Worm (Caenorhabditis elegans) whole organism, L2 larva: Measurements from ENCODE around the gene F23D12.2.

Experiments
- aly-2 ChIP-seq: fragments of 150-350 bp; optimal IDR thresholded peaks from 2 replicates; lab custom pipeline; 2014; ENCODE audit warnings: missing biosample characterization, missing genetic modification characterization
- ceh-16 ChIP-seq: fragments of 150-350 bp; optimal IDR thresholded peaks from 2 replicates; lab custom pipeline; 2014; ENCODE audit warnings: missing biosample characterization, missing genetic modification characterization
- ceh-82 ChIP-seq: fragments of 150-350 bp; optimal IDR thresholded peaks from 2 replicates; lab custom pipeline; 2014; ENCODE audit warnings: missing biosample characterization, missing genetic modification characterization
- crh-2 ChIP-seq: sonication (generic microtip); optimal IDR thresholded peaks from 2 replicates; lab custom pipeline; 2017; ENCODE audit warnings: missing biosample characterization, missing genetic modification characterization
- dmd-4 ChIP-seq: sonication (generic microtip); optimal IDR thresholded peaks from 2 replicates; lab custom pipeline; 2017; ENCODE audit warnings: missing biosample characterization, missing genetic modification characterization
- elt-3 ChIP-seq: sonication (generic microtip); optimal IDR thresholded peaks from 2 replicates; lab custom pipeline; 2017; ENCODE audit warnings: missing biosample characterization, missing genetic modification characterization
- fos-1 ChIP-seq: fragments of 150-350 bp; optimal IDR thresholded peaks from 2 replicates; lab custom pipeline; 2014; ENCODE audit warnings: missing biosample characterization, missing genetic modification characterization
- gmeb-1 ChIP-seq: fragments of 150-350 bp; optimal IDR thresholded peaks from 2 replicates; lab custom pipeline; 2014; ENCODE audit warnings: missing biosample characterization, missing genetic modification characterization
- lin-39 ChIP-seq: fragments of 150-350 bp; optimal IDR thresholded peaks from 2 replicates; lab custom pipeline; 2014; ENCODE audit warnings: missing biosample characterization, missing genetic modification reagents, missing genetic modification characterization
- mbf-1 ChIP-seq: sonication (generic microtip); optimal IDR thresholded peaks from 2 replicates; lab custom pipeline; 2017; ENCODE audit warnings: missing biosample characterization, missing genetic modification characterization
- mdl-1 ChIP-seq, 2 experiments: fragments of 150-350 bp in 1 of 2; sonication (generic microtip) in 1 of 2; optimal IDR thresholded peaks; 2 replicates each; lab custom pipeline; 2017; ENCODE audit warnings: missing biosample characterization in 2 of 2, missing genetic modification characterization in 2 of 2
- nhr-12 ChIP-seq: fragments of 150-350 bp; optimal IDR thresholded peaks from 2 replicates; lab custom pipeline; 2014; ENCODE audit warnings: missing biosample characterization, missing genetic modification characterization
- peb-1 ChIP-seq: fragments of 150-350 bp; optimal IDR thresholded peaks from 2 replicates; lab custom pipeline; 2014; ENCODE audit warnings: missing biosample characterization, missing genetic modification characterization
- skn-1 ChIP-seq: sonication (generic microtip); optimal IDR thresholded peaks from 2 replicates; lab custom pipeline; 2017; ENCODE audit warnings: missing biosample characterization, missing genetic modification characterization
- sma-3 ChIP-seq: sonication (generic microtip); optimal IDR thresholded peaks from 2 replicates; lab custom pipeline; 2016; ENCODE audit warnings: missing genetic modification reagents, missing genetic modification characterization, missing compliant biosample characterization
- snpc-4 ChIP-seq: fragments of 150-350 bp; optimal IDR thresholded peaks from 2 replicates; lab custom pipeline; 2014; ENCODE audit warnings: missing biosample characterization, missing genetic modification characterization
- zag-1 ChIP-seq: fragments of 150-350 bp; optimal IDR thresholded peaks from 2 replicates; lab custom pipeline; 2014; ENCODE audit warnings: missing biosample characterization, missing genetic modification characterization
- ztf-11 ChIP-seq: sonication (generic microtip); optimal IDR thresholded peaks from 2 replicates; lab custom pipeline; 2017; ENCODE audit warnings: missing biosample characterization, missing genetic modification characterization

F23D12.2 gene

ce11 chrX:14395267-14395666, 26.1 kb downstream of the F23D12.2 start, which contains the start of gene Y60A9.1:
TSS of gene Y60A9.1 (minus strand) at chrX:14395367.
- TF ChIP-seq ztf-11 (tag; lab: Kevin White, UChicago) = no peak
- no peak for TF ChIP-seq aly-2
- TF ChIP-seq peb-1 (tag; lab: Kevin White, UChicago) = no peak
- no peak for TF ChIP-seq zag-1
- TF ChIP-seq crh-2 (tag; lab: Kevin White, UChicago) = no peak
- no peak for TF ChIP-seq lin-39 (tag; lab: Kevin White, UChicago)
- TF ChIP-seq sma-3 (GFP tag; lab: Kevin White, UChicago) = no peak
- no peak for TF ChIP-seq gmeb-1 (tag; lab: Kevin White, UChicago)
- TF ChIP-seq ceh-16 = no peak
- TF ChIP-seq fos-1 (tag; lab: Kevin White, UChicago) = no peak
- no peak for TF ChIP-seq mbf-1 (tag; lab: Kevin White, UChicago)
- TF ChIP-seq snpc-4 (tag; lab: Kevin White, UChicago) = no peak
- TF ChIP-seq skn-1 (tag; lab: Kevin White, UChicago) = no peak

ce11 chrX:14382951-14383350, 38.4 kb downstream of the F23D12.2 start, which contains the start of gene Y60A9.3:
TSS of gene Y60A9.3 (plus strand) at chrX:14383251.
- TF ChIP-seq nhr-12 (tag; lab: Kevin White, UChicago) (no peak), lin-39 (tag; lab: Kevin White, UChicago) (no peak), mdl-1 (tag; optimal IDR thresholded peaks at IDR 0.05; lab: Kevin White, UChicago) (no peak), ceh-82 (no peak), elt-3 (tag; lab: Kevin White, UChicago) (no peak)

ce11 chrX:14377169-14377568, 44.2 kb downstream of the F23D12.2 start, which contains the start of gene Y60A9A.1:
TSS of gene Y60A9A.1 (minus strand) at chrX:14377269.
- TF ChIP-seq snpc-4 (tag; lab: Kevin White, UChicago) = no peak
- TF ChIP-seq, all 48 proteins: peak for 0

ce11 chrX:14370314-14370713, 51.1 kb downstream of the F23D12.2 start, which contains the start of gene irk-3:
TSS of gene irk-3 (minus strand) at chrX:14370414.
- TF ChIP-seq nhr-12 (tag; lab: Kevin White, UChicago) = no peak
- TF ChIP-seq dmd-4 (tag; lab: Kevin White, UChicago) = no peak
